Fruit fly (Drosophila melanogaster) whole organism, embryonic: ENCODE measurements around the gene CG13603.
A peak's percentile ranks its signal among the peaks of the same experiment; 100 is the strongest.

ENCODE experiments used
- Bgb ChIP-seq: fragments of 200-800 bp; sonication (Bioruptor generic); IDR thresholded peaks from 2 replicates; pipeline ENCODE4 v1.3.6; 2022; ENCODE audit warnings: missing biosample characterization, missing genetic modification characterization; ENCODE audit not compliant: partially characterized antibody
- CG10209 ChIP-seq: fragments of 200-800 bp; sonication (Bioruptor generic); optimal IDR thresholded peaks from 3 replicates; lab custom pipeline; 2017; ENCODE audit warnings: missing biosample characterization, mild to moderate bottlenecking, missing genetic modification characterization, missing genetic modification reagents
- CG12219 ChIP-seq: fragments of 200-800 bp; sonication (Bioruptor generic); optimal IDR thresholded peaks from 3 replicates; lab custom pipeline; 2018; ENCODE audit warnings: missing biosample characterization, mild to moderate bottlenecking, missing genetic modification characterization
- CG12236 ChIP-seq: fragments of 200-800 bp; sonication (Bioruptor generic); optimal IDR thresholded peaks from 2 replicates; lab custom pipeline; 2016; ENCODE audit warnings: missing biosample characterization, missing genetic modification characterization
- CG16815 ChIP-seq: fragments of 200-800 bp; sonication (Bioruptor generic); optimal IDR thresholded peaks from 3 replicates; lab custom pipeline; 2017; ENCODE audit warnings: missing biosample characterization, mild to moderate bottlenecking, missing genetic modification characterization
- CG2712 ChIP-seq: fragments of 200-800 bp; optimal IDR thresholded peaks from 3 replicates; lab custom pipeline; 2019; ENCODE audit warnings: missing biosample characterization, mild to moderate bottlenecking, missing genetic modification characterization, moderate library complexity
- CG3065 ChIP-seq: fragments of 200-800 bp; sonication (Bioruptor generic); optimal IDR thresholded peaks from 2 replicates; lab custom pipeline; 2016; ENCODE audit warnings: missing biosample characterization, missing genetic modification characterization
- CG3407 ChIP-seq: fragments of 200-800 bp; sonication (Bioruptor generic); optimal IDR thresholded peaks from 2 replicates; lab custom pipeline; 2018; ENCODE audit warnings: missing biosample characterization, mild to moderate bottlenecking, missing genetic modification characterization
- CG4404 ChIP-seq: fragments of 200-800 bp; sonication (Bioruptor generic); IDR thresholded peaks from 2 replicates; pipeline ENCODE4 v1.3.6; 2022; ENCODE audit warnings: missing biosample characterization, missing genetic modification characterization
- CG6254 ChIP-seq: fragments of 200-800 bp; sonication (Bioruptor generic); optimal IDR thresholded peaks from 3 replicates; lab custom pipeline; 2017; ENCODE audit warnings: mild to moderate bottlenecking, missing biosample characterization, missing genetic modification reagents, missing genetic modification characterization
- CG6272 ChIP-seq: fragments of 200-800 bp; sonication (Bioruptor generic); IDR thresholded peaks from 2 replicates; pipeline ENCODE4 v1.3.6; 2022; ENCODE audit warnings: missing biosample characterization, missing genetic modification characterization
- CG6689 ChIP-seq: fragments of 200-800 bp; sonication (Bioruptor generic); IDR thresholded peaks from 2 replicates; pipeline ENCODE4 v1.3.6; 2022; ENCODE audit warnings: missing biosample characterization, missing genetic modification characterization
- CTCF ChIP-seq: fragments of 200-800 bp; sonication (Bioruptor generic); optimal IDR thresholded peaks from 2 replicates; lab custom pipeline; 2017; ENCODE audit warnings: missing biosample characterization, mild to moderate bottlenecking, missing genetic modification characterization, moderate library complexity
- CkIIα-i1 ChIP-seq: fragments of 200-800 bp; sonication (Bioruptor generic); IDR thresholded peaks from 2 replicates; pipeline ENCODE4 v1.3.6; 2022; ENCODE audit warnings: missing biosample characterization, missing genetic modification characterization
- Dref ChIP-seq: fragments of 200-800 bp; sonication (Bioruptor generic); IDR thresholded peaks from 2 replicates; pipeline ENCODE4 v1.3.6; 2022; ENCODE audit warnings: missing biosample characterization, missing genetic modification characterization
- Fer1 ChIP-seq: fragments of 200-800 bp; sonication (Bioruptor generic); optimal IDR thresholded peaks from 2 replicates; lab custom pipeline; 2017; ENCODE audit warnings: missing biosample characterization, mild to moderate bottlenecking, missing genetic modification characterization
- GATAe ChIP-seq: fragments of 200-800 bp; sonication (Bioruptor generic); conservative IDR thresholded peaks from 2 replicates; pipeline ENCODE4 v1.3.6; 2022; ENCODE audit warnings: missing biosample characterization, missing genetic modification characterization
- HLH3B ChIP-seq: fragments of 200-800 bp; sonication (Bioruptor generic); IDR thresholded peaks from 2 replicates; pipeline ENCODE4 v1.3.6; 2022; ENCODE audit warnings: missing biosample characterization, missing genetic modification characterization
- HmgZ ChIP-seq: fragments of 200-800 bp; sonication (Bioruptor generic); optimal IDR thresholded peaks from 2 replicates; lab custom pipeline; 2018; ENCODE audit warnings: missing biosample characterization, mild to moderate bottlenecking, missing genetic modification characterization
- Lpt ChIP-seq: fragments of >200 bp; optimal IDR thresholded peaks from 2 replicates; lab custom pipeline; 2018; ENCODE audit warnings: missing biosample characterization, missing genetic modification characterization
- PHDP ChIP-seq: fragments of 200-800 bp; sonication (Bioruptor generic); optimal IDR thresholded peaks from 3 replicates; lab custom pipeline; 2018; ENCODE audit warnings: missing biosample characterization, mild to moderate bottlenecking, missing genetic modification characterization, moderate library complexity
- Ptx1 ChIP-seq: fragments of 200-800 bp; sonication (Bioruptor generic); IDR thresholded peaks from 2 replicates; pipeline ENCODE4 v1.3.6; 2022; ENCODE audit warnings: missing biosample characterization, missing genetic modification characterization
- Rfx ChIP-seq: fragments of 200-800 bp; sonication (Bioruptor generic); IDR thresholded peaks from 2 replicates; pipeline ENCODE4 v1.3.6; 2022; ENCODE audit warnings: missing biosample characterization, missing genetic modification characterization
- Side ChIP-seq: fragments of 200-800 bp; sonication (Bioruptor generic); optimal IDR thresholded peaks from 2 replicates; lab custom pipeline; 2016; ENCODE audit warnings: missing biosample characterization, missing genetic modification characterization
- Six4 ChIP-seq: fragments of 200-800 bp; sonication (Bioruptor generic); optimal IDR thresholded peaks from 2 replicates; lab custom pipeline; 2016; ENCODE audit warnings: missing biosample characterization, missing genetic modification characterization
- Sox102F ChIP-seq: fragments of 200-800 bp; sonication (Bioruptor generic); optimal IDR thresholded peaks from 2 replicates; lab custom pipeline; 2018; ENCODE audit warnings: missing biosample characterization, mild to moderate bottlenecking, missing genetic modification characterization, moderate library complexity
- Ssrp ChIP-seq: fragments of 200-800 bp; sonication (Bioruptor generic); optimal IDR thresholded peaks from 2 replicates; lab custom pipeline; 2018; ENCODE audit warnings: missing biosample characterization, mild to moderate bottlenecking, missing genetic modification characterization, moderate library complexity
- Stat92E ChIP-seq, 3 experiments: fragments of >200 bp in 2 of 3; fragments of 200-800 bp in 1 of 3; sonication (Bioruptor generic) in 1 of 3; optimal IDR thresholded peaks; 2 replicates each; lab custom pipeline; 2017 to 2019; ENCODE audit warnings: missing biosample characterization in 3 of 3, missing genetic modification characterization in 3 of 3, mild to moderate bottlenecking in 1 of 3, moderate library complexity in 1 of 3
- YL-1 ChIP-seq: fragments of 200-800 bp; sonication (Bioruptor generic); optimal IDR thresholded peaks from 3 replicates; lab custom pipeline; 2017; ENCODE audit warnings: missing biosample characterization, mild to moderate bottlenecking, missing genetic modification characterization
- ato ChIP-seq: fragments of 200-800 bp; sonication (Bioruptor generic); IDR thresholded peaks from 2 replicates; pipeline ENCODE4 v1.3.6; 2022; ENCODE audit warnings: missing biosample characterization, missing genetic modification characterization; ENCODE audit not compliant: partially characterized antibody
- bigmax ChIP-seq: fragments of 200-800 bp; sonication (Bioruptor generic); optimal IDR thresholded peaks from 2 replicates; lab custom pipeline; 2018; ENCODE audit warnings: missing biosample characterization, mild to moderate bottlenecking, missing genetic modification characterization
- caup ChIP-seq: fragments of 200-800 bp; sonication (Bioruptor generic); optimal IDR thresholded peaks from 3 replicates; lab custom pipeline; 2017; ENCODE audit warnings: missing biosample characterization, mild to moderate bottlenecking, missing genetic modification characterization, moderate library complexity; ENCODE audit not compliant: severe bottlenecking
- crp ChIP-seq, 2 experiments: fragments of 200-800 bp; sonication (Bioruptor generic); optimal IDR thresholded peaks; 2 replicates in 1 of 2; 3 replicates in 1 of 2; lab custom pipeline; 2017; ENCODE audit warnings: missing biosample characterization in 2 of 2, missing genetic modification characterization in 2 of 2, mild to moderate bottlenecking in 1 of 2, moderate library complexity in 1 of 2
- esg ChIP-seq: fragments of 200-800 bp; sonication (Bioruptor generic); conservative IDR thresholded peaks from 2 replicates; pipeline ENCODE4 v1.3.6; 2022; ENCODE audit warnings: missing biosample characterization, missing genetic modification characterization
- eyg ChIP-seq: fragments of 200-800 bp; sonication (Bioruptor generic); optimal IDR thresholded peaks from 3 replicates; lab custom pipeline; 2016; ENCODE audit warnings: missing biosample characterization, missing genetic modification characterization
- gsb-n ChIP-seq: fragments of 200-800 bp; sonication (Bioruptor generic); optimal IDR thresholded peaks from 3 replicates; lab custom pipeline; 2018; ENCODE audit warnings: missing biosample characterization, mild to moderate bottlenecking, missing genetic modification characterization
- nerfin-2 ChIP-seq: fragments of 200-800 bp; sonication (Bioruptor generic); IDR thresholded peaks from 2 replicates; pipeline ENCODE4 v1.3.6; 2022; ENCODE audit warnings: missing biosample characterization, missing genetic modification characterization; ENCODE audit not compliant: partially characterized antibody
- nmo ChIP-seq: fragments of 200-800 bp; sonication (Bioruptor generic); optimal IDR thresholded peaks from 2 replicates; lab custom pipeline; 2018; ENCODE audit warnings: missing biosample characterization, mild to moderate bottlenecking, missing genetic modification characterization, moderate library complexity
- oc ChIP-seq: fragments of 200-800 bp; sonication (Bioruptor generic); optimal IDR thresholded peaks from 2 replicates; lab custom pipeline; 2018; ENCODE audit warnings: missing biosample characterization, mild to moderate bottlenecking, missing genetic modification characterization, moderate library complexity
- ranshi ChIP-seq: fragments of 200-800 bp; sonication (Bioruptor generic); IDR thresholded peaks from 2 replicates; pipeline ENCODE4 v1.3.6; 2022; ENCODE audit warnings: missing biosample characterization, missing genetic modification characterization
- salm ChIP-seq: fragments of 200-800 bp; sonication (Bioruptor generic); optimal IDR thresholded peaks from 2 replicates; lab custom pipeline; 2018; ENCODE audit warnings: missing biosample characterization, mild to moderate bottlenecking, missing genetic modification characterization
- seq ChIP-seq: fragments of 200-800 bp; sonication (Bioruptor generic); IDR thresholded peaks from 2 replicates; pipeline ENCODE4 v1.3.6; 2022; ENCODE audit warnings: missing biosample characterization, missing genetic modification characterization
- sna ChIP-seq: fragments of 200-800 bp; sonication (Bioruptor generic); IDR thresholded peaks from 2 replicates; pipeline ENCODE4 v1.3.6; 2022; ENCODE audit warnings: missing biosample characterization, missing genetic modification characterization; ENCODE audit not compliant: partially characterized antibody
- sqz ChIP-seq: fragments of 200-800 bp; sonication (Bioruptor generic); optimal IDR thresholded peaks from 3 replicates; lab custom pipeline; 2018; ENCODE audit warnings: missing biosample characterization, mild to moderate bottlenecking, missing genetic modification characterization
- tap ChIP-seq: fragments of 200-800 bp; optimal IDR thresholded peaks from 3 replicates; lab custom pipeline; 2019; ENCODE audit warnings: missing biosample characterization, mild to moderate bottlenecking, missing genetic modification characterization, moderate library complexity
- tio ChIP-seq: fragments of 200-800 bp; sonication (Bioruptor generic); optimal IDR thresholded peaks from 2 replicates; lab custom pipeline; 2017; ENCODE audit warnings: missing biosample characterization, missing genetic modification characterization, inconsistent platforms
- vfl ChIP-seq: fragments of 200-800 bp; sonication (Bioruptor generic); optimal IDR thresholded peaks from 2 replicates; lab custom pipeline; 2016; ENCODE audit warnings: missing biosample characterization, missing genetic modification characterization
- wek ChIP-seq: fragments of 200-800 bp; sonication (Bioruptor generic); optimal IDR thresholded peaks from 3 replicates; lab custom pipeline; 2018; ENCODE audit warnings: missing biosample characterization, mild to moderate bottlenecking, missing genetic modification characterization, moderate library complexity
- zen2 ChIP-seq: fragments of 200-800 bp; sonication (Bioruptor generic); IDR thresholded peaks from 3 replicates; pipeline ENCODE4 v1.3.6; 2022; ENCODE audit warnings: missing biosample characterization, missing genetic modification characterization; ENCODE audit not compliant: partially characterized antibody
- zfh1 ChIP-seq: fragments of 200-800 bp; sonication (Bioruptor generic); IDR thresholded peaks from 3 replicates; pipeline ENCODE4 v1.3.6; 2022; ENCODE audit warnings: missing biosample characterization, missing genetic modification characterization

CG13603 gene

DNA sequence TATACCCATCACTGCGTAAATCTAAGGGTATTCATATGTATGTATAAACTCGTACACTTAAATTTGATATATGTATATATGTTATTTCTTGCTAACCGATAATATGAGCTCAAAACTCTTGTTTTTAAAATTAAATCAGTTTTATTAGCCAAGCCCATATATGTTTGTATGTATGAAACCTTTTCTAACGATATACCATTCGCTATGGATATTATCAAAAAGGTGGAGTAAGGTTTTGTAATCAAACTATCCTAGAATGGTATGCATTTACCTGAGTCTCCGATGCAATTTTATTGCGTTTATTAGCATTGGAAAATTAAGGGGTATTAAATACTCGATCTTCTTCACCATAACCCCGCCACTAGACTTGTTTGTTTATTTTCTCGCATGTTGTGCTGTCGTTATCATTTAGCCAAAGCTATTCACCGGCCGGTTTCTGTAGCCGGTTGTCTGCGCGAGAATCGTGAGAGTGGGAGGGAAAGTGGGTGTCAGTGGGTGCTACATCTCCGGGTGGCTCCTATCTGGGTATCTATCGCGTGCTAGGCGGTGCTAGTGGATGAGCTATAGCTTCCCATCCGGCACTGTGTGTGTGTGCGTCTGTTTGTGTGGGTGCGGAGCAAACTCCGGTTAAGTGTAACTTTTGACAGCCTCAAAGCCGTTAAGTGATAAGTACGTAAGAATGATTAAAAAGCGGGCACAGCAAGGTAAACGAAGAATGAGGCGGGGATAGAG is 21.6 kb upstream of the CG13603 start (continued):
- no peak for TF ChIP-seq HmgZ (tag; lab: Kevin White, UChicago)
- no peak for TF ChIP-seq vfl
- TF ChIP-seq HLH3B: no peak
- no peak for TF ChIP-seq CG16815 (GFP tag; lab: Kevin White, UChicago)
- no peak for TF ChIP-seq seq (GFP tag; lab: Robert Waterston, UW)
- no peak for TF ChIP-seq CG4404 (GFP tag; lab: Robert Waterston, UW)
- no peak for TF ChIP-seq esg (GFP tag; lab: Robert Waterston, UW)
- TF ChIP-seq Bgb: no peak
- TF ChIP-seq bigmax (GFP tag; lab: Kevin White, UChicago): no peak
- no peak for TF ChIP-seq oc (tag; lab: Kevin White, UChicago)
- no peak for TF ChIP-seq sqz (GFP tag; lab: Kevin White, UChicago)
- peak; percentile 13 for TF ChIP-seq Ssrp (tag; lab: Kevin White, UChicago)
- TF ChIP-seq wek: no peak
- TF ChIP-seq Dref (GFP tag; lab: Robert Waterston, UW): no peak
- TF ChIP-seq CG10209 (GFP tag; lab: Kevin White, UChicago): no peak
- TF ChIP-seq Lpt: no peak
- no peak for TF ChIP-seq zen2 (GFP tag; lab: Robert Waterston, UW)
- TF ChIP-seq PHDP: no peak
- peak; percentile 8 for TF ChIP-seq CG6254 (GFP tag; lab: Kevin White, UChicago)
- no peak for TF ChIP-seq tio (GFP tag; lab: Kevin White, UChicago)
- TF ChIP-seq Rfx (GFP tag; lab: Robert Waterston, UW): no peak
- TF ChIP-seq CG6272 (GFP tag; lab: Robert Waterston, UW): no peak
- no peak for TF ChIP-seq CTCF (GFP tag; lab: Kevin White, UChicago)
- TF ChIP-seq CkIIα-i1 (GFP tag; lab: Robert Waterston, UW): no peak
- TF ChIP-seq CG6689: no peak
- TF ChIP-seq tap (tag; lab: Kevin White, UChicago): no peak
- no peak for TF ChIP-seq eyg
- no peak for TF ChIP-seq ato
- peak; percentile 43 for TF ChIP-seq nmo
- no peak for TF ChIP-seq CG12219 (GFP tag; lab: Kevin White, UChicago)
- peak; percentile 19 for TF ChIP-seq Sox102F
- no peak for TF ChIP-seq zfh1 (GFP tag; lab: Robert Waterston, UW)
- peak; percentile 22 for TF ChIP-seq CG2712 (tag; lab: Kevin White, UChicago)
- no peak for TF ChIP-seq ranshi (GFP tag; lab: Robert Waterston, UW)
- TF ChIP-seq crp (GFP tag; optimal IDR thresholded peaks at IDR 0.05; lab: Kevin White, UChicago): no peak
- no peak for TF ChIP-seq caup (GFP tag; lab: Kevin White, UChicago)
- no peak for TF ChIP-seq YL-1 (GFP tag; lab: Kevin White, UChicago)
- TF ChIP-seq nerfin-2: 0 out of 2 replicates have a peak, but pooled peaks have one; percentile 11
- no peak for TF ChIP-seq sna (GFP tag; lab: Robert Waterston, UW)
- TF ChIP-seq Ptx1 (GFP tag; lab: Robert Waterston, UW): no peak
- TF ChIP-seq CG12236 (GFP tag; lab: Kevin White, UChicago): no peak
- TF ChIP-seq CG3407 (GFP tag; lab: Kevin White, UChicago): no peak
- TF ChIP-seq Six4 (GFP tag; lab: Kevin White, UChicago): no peak
- no peak for TF ChIP-seq salm (tag; lab: Kevin White, UChicago)
- TF ChIP-seq Fer1 (GFP tag; lab: Kevin White, UChicago): no peak
- TF ChIP-seq Side: no peak
- no peak for TF ChIP-seq gsb-n (tag; lab: Kevin White, UChicago)
- TF ChIP-seq GATAe: no peak
- TF ChIP-seq Stat92E (GFP tag; optimal IDR thresholded peaks at IDR 0.05; lab: Kevin White, UChicago): no peak
- no peak for TF ChIP-seq CG3065
